Worm (Caenorhabditis elegans): Measurements from ENCODE around the gene C06H5.12.
A peak's percentile ranks its signal among the peaks of the same experiment; 100 is the strongest.

The C06H5.12 gene

ce11 chrV:17857901-17858300 lies 36.7 kb upstream of the C06H5.12 start (continued):
- TF ChIP-seq F39B2.1 (GFP tag; IDR thresholded peaks at IDR 0.05), result no peak
- no peak for TF ChIP-seq ztf-28 (GFP tag; IDR thresholded peaks at IDR 0.05)
- peak; percentile 43 for TF ChIP-seq ets-4 (GFP tag; optimal IDR thresholded peaks at IDR 0.05)
- TF ChIP-seq zfh-2 (GFP tag; conservative IDR thresholded peaks at IDR 0.05), result peak; percentile 93
- TF ChIP-seq Y53F4B.3 (GFP tag; IDR thresholded peaks at IDR 0.05), result no peak
- no peak for TF ChIP-seq athp-1 (tag; optimal IDR thresholded peaks at IDR 0.05)
- TF ChIP-seq dox-1 (GFP tag; IDR thresholded peaks at IDR 0.05), result peak; percentile 79
- TF ChIP-seq snpc-4 (GFP tag; optimal IDR thresholded peaks at IDR 0.05), result peak; percentile 23
- peak in 2 of 4 experiments; percentile 77 to 82 for TF ChIP-seq snpc-4 (tag; optimal IDR thresholded peaks at IDR 0.05)
- no peak for TF ChIP-seq rec-8 (tag; optimal IDR thresholded peaks at IDR 0.05)
- TF ChIP-seq hlh-12 (tag; optimal IDR thresholded peaks at IDR 0.05), result no peak
- TF ChIP-seq ceh-100 (GFP tag; IDR thresholded peaks at IDR 0.05), result 0 out of 2 replicates have a peak, but pooled peaks have one; percentile 15
- peak; percentile 60 for TF ChIP-seq ztf-26 (tag; optimal IDR thresholded peaks at IDR 0.05)
- no peak for TF ChIP-seq B0019.2 (GFP tag; conservative IDR thresholded peaks at IDR 0.05)
- TF ChIP-seq F57C9.4 (tag; optimal IDR thresholded peaks at IDR 0.05), result no peak
- no peak for TF ChIP-seq T07F8.4 (tag; optimal IDR thresholded peaks at IDR 0.05)
- no peak for TF ChIP-seq rcor-1 (GFP tag; IDR thresholded peaks at IDR 0.05)
- peak; percentile 82; the same call in 1 of the 2 replicates for TF ChIP-seq let-526 (GFP tag; IDR thresholded peaks at IDR 0.05)
- no peak for TF ChIP-seq dpff-1 (tag; optimal IDR thresholded peaks at IDR 0.05)
- peak; percentile 86 for TF ChIP-seq lin-40 (tag; optimal IDR thresholded peaks at IDR 0.05)
- no peak for TF ChIP-seq B0035.1 (tag; optimal IDR thresholded peaks at IDR 0.05)
- TF ChIP-seq ceh-27 (GFP tag; optimal IDR thresholded peaks at IDR 0.05), result peak; percentile 76
- peak; percentile 96 to 97 for TF ChIP-seq let-607 (tag; optimal IDR thresholded peaks at IDR 0.05)
- TF ChIP-seq hmg-20 (GFP tag; IDR thresholded peaks at IDR 0.05), result peak; percentile 17; the same call in 1 of the 2 replicates
- no peak for TF ChIP-seq egl-18 (GFP tag; IDR thresholded peaks at IDR 0.05)
- TF ChIP-seq C17E4.6 (GFP tag; IDR thresholded peaks at IDR 0.05), result no peak
- TF ChIP-seq egl-44 (GFP tag; IDR thresholded peaks at IDR 0.05), result 0 out of 2 replicates have a peak, but pooled peaks have one; percentile 49
- TF ChIP-seq F10E7.11 (tag; optimal IDR thresholded peaks at IDR 0.05), result no peak
- no peak for TF ChIP-seq ccch-3 (GFP tag; optimal IDR thresholded peaks at IDR 0.05)
- no peak for TF ChIP-seq repo-1 (tag; optimal IDR thresholded peaks at IDR 0.05)
- TF ChIP-seq Y53G8AR.9 (GFP tag; conservative IDR thresholded peaks at IDR 0.05), result peak; percentile 60; the same call in 1 of the 2 replicates
- no peak for TF ChIP-seq snpc-1.3 (tag; optimal IDR thresholded peaks at IDR 0.05; ENCODE audit: insufficient read depth)
- TF ChIP-seq akir-1 (GFP tag; optimal IDR thresholded peaks at IDR 0.05), result no peak
- TF ChIP-seq aptf-2 (GFP tag; conservative IDR thresholded peaks at IDR 0.05), result no peak
- no peak for TF ChIP-seq nfya-1 (tag; optimal IDR thresholded peaks at IDR 0.05; ENCODE audit: borderline replicate concordance, insufficient read depth)
- TF ChIP-seq nfya-2 (GFP tag; IDR thresholded peaks at IDR 0.05), result no peak
- peak; percentile 71 for TF ChIP-seq atf-7 (tag; optimal IDR thresholded peaks at IDR 0.05)
- no peak for TF ChIP-seq nhr-179 (tag; optimal IDR thresholded peaks at IDR 0.05)
- no peak for TF ChIP-seq nhr-27 (tag; optimal IDR thresholded peaks at IDR 0.05)
- peak; percentile 77 for TF ChIP-seq nhr-80 (tag; optimal IDR thresholded peaks at IDR 0.05)
- TF ChIP-seq lir-1 (GFP tag; conservative IDR thresholded peaks at IDR 0.05), result peak; percentile 44; the same call in 1 of the 2 replicates
- no peak for TF ChIP-seq Y79H2A.3 (GFP tag; conservative IDR thresholded peaks at IDR 0.05)
- no peak for TF ChIP-seq fkh-3 (tag; optimal IDR thresholded peaks at IDR 0.05)
- TF ChIP-seq nhr-90 (tag; optimal IDR thresholded peaks at IDR 0.05), result no peak

All from whole organism, young adult.